Worm (Caenorhabditis elegans): Measurements from ENCODE around the gene pef-1.

DNA sequence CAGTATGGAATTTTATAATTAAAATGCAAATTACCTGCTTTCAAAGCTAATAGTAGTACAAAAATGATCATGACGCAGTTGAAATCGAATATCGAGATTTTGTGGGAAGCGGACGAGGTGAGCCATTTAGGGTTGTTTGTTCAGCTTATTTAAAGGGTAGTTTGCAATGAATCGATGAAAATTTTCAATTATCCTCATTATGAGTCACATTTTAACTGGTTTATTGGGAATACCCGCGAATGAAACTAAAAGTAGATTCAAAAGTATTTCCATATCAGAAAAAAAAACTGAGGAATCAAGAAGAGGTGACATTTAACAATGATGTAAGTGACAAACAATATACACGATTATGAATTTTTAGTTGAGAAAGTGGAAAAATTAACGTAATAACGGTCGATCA is 6.8 kb downstream of the pef-1 start, which contains the start of gene F23H11.7:
- no peak for TF ChIP-seq scrt-1 (GFP tag; IDR thresholded peaks at IDR 0.05)
- TF ChIP-seq hmg-4 (GFP tag; optimal IDR thresholded peaks at IDR 0.05) = no peak

Measured in whole organism, early embryonic.